Fruit fly (Drosophila melanogaster) whole organism, pupa: ENCODE measurements around the gene CG9920.

Experiments used
- CG10348 ChIP-seq: fragments of 200-800 bp; sonication (Bioruptor generic); IDR thresholded peaks from 2 replicates; pipeline ENCODE4 v1.3.6; 2022; ENCODE audit warnings: missing biosample characterization, missing genetic modification characterization
- CG12605 ChIP-seq: fragments of 200-800 bp; sonication (Bioruptor generic); IDR thresholded peaks from 2 replicates; pipeline ENCODE4 v1.3.6; 2022; ENCODE audit warnings: missing biosample characterization, missing genetic modification characterization
- CG13204 ChIP-seq: fragments of 200-800 bp; sonication (Bioruptor generic); optimal IDR thresholded peaks from 2 replicates; lab custom pipeline; 2018; ENCODE audit warnings: missing biosample characterization, mild to moderate bottlenecking, missing genetic modification characterization, moderate library complexity
- CG14655 ChIP-seq: fragments of 200-800 bp; sonication (Bioruptor generic); optimal IDR thresholded peaks from 3 replicates; lab custom pipeline; 2017; ENCODE audit warnings: mild to moderate bottlenecking, missing biosample characterization, missing genetic modification reagents, missing genetic modification characterization
- CG15710 ChIP-seq: fragments of 200-800 bp; sonication (Bioruptor generic); optimal IDR thresholded peaks from 2 replicates; lab custom pipeline; 2018; ENCODE audit warnings: missing biosample characterization, mild to moderate bottlenecking, missing genetic modification characterization, moderate library complexity
- CG17806 ChIP-seq: fragments of 200-800 bp; sonication (Bioruptor generic); optimal IDR thresholded peaks from 2 replicates; lab custom pipeline; 2018; ENCODE audit warnings: missing biosample characterization, mild to moderate bottlenecking, missing genetic modification characterization, moderate library complexity
- CG32121 ChIP-seq: fragments of 200-800 bp; sonication (Bioruptor generic); IDR thresholded peaks from 2 replicates; pipeline ENCODE4 v1.3.6; 2022; ENCODE audit warnings: missing biosample characterization, missing genetic modification characterization
- CG34367 ChIP-seq: fragments of 200-800 bp; sonication (Bioruptor generic); optimal IDR thresholded peaks from 2 replicates; lab custom pipeline; 2018; ENCODE audit warnings: missing biosample characterization, mild to moderate bottlenecking, missing genetic modification characterization
- CG4496 ChIP-seq: fragments of 200-800 bp; sonication (Bioruptor generic); IDR thresholded peaks from 3 replicates; pipeline ENCODE4 v1.3.6; 2022; ENCODE audit warnings: missing biosample characterization, missing genetic modification characterization
- CG8159 ChIP-seq: fragments of 200-800 bp; sonication (Bioruptor generic); optimal IDR thresholded peaks from 3 replicates; lab custom pipeline; 2018; ENCODE audit warnings: missing biosample characterization, mild to moderate bottlenecking, missing genetic modification characterization, moderate library complexity
- CG8301 ChIP-seq: fragments of 200-800 bp; sonication (Bioruptor generic); optimal IDR thresholded peaks from 2 replicates; lab custom pipeline; 2018; ENCODE audit warnings: missing biosample characterization, mild to moderate bottlenecking, missing genetic modification characterization
- CG9948 ChIP-seq: fragments of 200-800 bp; sonication (Bioruptor generic); optimal IDR thresholded peaks from 2 replicates; lab custom pipeline; 2018; ENCODE audit warnings: missing biosample characterization, mild to moderate bottlenecking, missing genetic modification characterization, moderate library complexity
- D1 ChIP-seq: fragments of 200-800 bp; sonication (Bioruptor generic); optimal IDR thresholded peaks from 2 replicates; lab custom pipeline; 2018; ENCODE audit warnings: missing biosample characterization, mild to moderate bottlenecking, missing genetic modification characterization, moderate library complexity
- EcR ChIP-seq: fragments of 200-800 bp; sonication (Bioruptor generic); optimal IDR thresholded peaks from 3 replicates; lab custom pipeline; 2019; ENCODE audit warnings: missing biosample characterization, missing genetic modification characterization, mild to moderate bottlenecking, moderate library complexity, missing genetic modification reagents
- Ets98B ChIP-seq: fragments of 200-800 bp; sonication (Bioruptor generic); IDR thresholded peaks from 2 replicates; pipeline ENCODE4 v1.3.6; 2022; ENCODE audit warnings: missing biosample characterization, missing genetic modification characterization
- Pif1A ChIP-seq: fragments of 200-800 bp; sonication (Bioruptor generic); optimal IDR thresholded peaks from 3 replicates; lab custom pipeline; 2016; ENCODE audit warnings: missing biosample characterization, missing genetic modification characterization
- Pif1B ChIP-seq: fragments of 200-800 bp; sonication (Bioruptor generic); optimal IDR thresholded peaks from 3 replicates; lab custom pipeline; 2016; ENCODE audit warnings: missing biosample characterization, missing genetic modification characterization
- Snoo ChIP-seq: fragments of 200-800 bp; sonication (Bioruptor generic); optimal IDR thresholded peaks from 3 replicates; lab custom pipeline; 2017; ENCODE audit warnings: missing biosample characterization, mild to moderate bottlenecking, missing genetic modification characterization, inconsistent platforms
- fd96Ca ChIP-seq: fragments of 200-800 bp; sonication (Bioruptor generic); IDR thresholded peaks from 3 replicates; pipeline ENCODE4 v1.3.6; 2022; ENCODE audit warnings: missing biosample characterization, missing genetic modification characterization
- gl ChIP-seq: fragments of 200-800 bp; sonication (Bioruptor generic); optimal IDR thresholded peaks from 2 replicates; lab custom pipeline; 2018; ENCODE audit warnings: missing biosample characterization, mild to moderate bottlenecking, missing genetic modification characterization
- rn ChIP-seq: fragments of 200-800 bp; sonication (Bioruptor generic); IDR thresholded peaks from 2 replicates; pipeline ENCODE4 v1.3.6; 2022; ENCODE audit warnings: missing biosample characterization, missing genetic modification characterization

Gene CG9920

DNA sequence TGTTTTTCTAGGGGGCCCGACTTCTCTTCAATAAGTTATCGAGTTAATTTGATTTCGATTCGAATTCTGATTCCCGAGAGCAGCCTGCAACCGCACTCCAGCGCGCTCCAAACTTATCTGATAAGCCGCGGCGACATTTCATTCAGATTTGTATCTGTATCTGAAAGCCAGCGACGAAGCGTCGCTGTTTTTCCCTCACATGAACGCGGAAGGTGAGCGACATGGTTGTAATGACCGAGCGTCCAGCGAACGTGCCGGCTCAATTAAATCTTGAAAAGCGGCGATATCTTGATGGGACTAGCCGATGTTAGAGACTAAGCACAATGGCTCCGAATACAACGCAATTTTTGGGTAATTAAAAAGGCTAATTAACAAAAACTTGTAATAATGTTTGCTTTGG, 5.1 kb upstream of the CG9920 start, which contains the start of gene PK1-R:
PK1-R (minus strand) TSS at position 101 of the 400 bp plus-strand sequence.
- TF ChIP-seq Pif1B (no peak), CG15710 (tag; lab: Kevin White, UChicago) (no peak), Ets98B (no peak), CG9948 (no peak), rn (no peak), EcR (GFP tag; lab: Kevin White, UChicago) (no peak), fd96Ca (GFP tag; lab: Robert Waterston, UW) (no peak), CG12605 (GFP tag; lab: Robert Waterston, UW) (no peak), CG8159 (tag; lab: Kevin White, UChicago) (no peak), CG10348 (GFP tag; lab: Robert Waterston, UW) (no peak), CG32121 (GFP tag; lab: Robert Waterston, UW) (no peak), CG17806 (tag; lab: Kevin White, UChicago) (no peak), CG8301 (tag; lab: Kevin White, UChicago) (no peak), D1 (tag; lab: Kevin White, UChicago) (no peak), Pif1A (GFP tag; lab: Kevin White, UChicago) (no peak), CG34367 (tag; lab: Kevin White, UChicago) (no peak), Snoo (tag; lab: Kevin White, UChicago) (no peak), CG14655 (GFP tag; lab: Kevin White, UChicago) (no peak)

DNA sequence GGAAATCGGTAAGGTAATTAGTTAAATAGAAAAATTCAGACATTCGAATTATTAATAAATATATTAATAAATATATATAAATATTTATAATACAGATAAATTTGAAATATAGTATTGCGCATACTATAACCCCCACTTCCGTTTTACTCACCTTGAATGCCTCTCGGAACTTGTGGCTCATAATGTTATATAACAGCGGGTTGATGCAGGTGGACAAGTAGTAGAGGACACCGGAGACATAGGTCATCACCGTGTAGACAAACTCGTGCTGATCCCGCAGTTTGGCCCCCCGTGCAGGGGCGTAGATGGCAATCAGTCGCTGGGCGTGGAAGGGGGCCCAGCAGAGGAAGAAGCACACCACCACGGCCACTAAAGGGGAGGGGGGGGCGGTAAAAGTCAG, 3.1 kb upstream of the CG9920 start:
- TF ChIP-seq D1 (tag; lab: Kevin White, UChicago) (no peak), Ets98B (no peak)

DNA sequence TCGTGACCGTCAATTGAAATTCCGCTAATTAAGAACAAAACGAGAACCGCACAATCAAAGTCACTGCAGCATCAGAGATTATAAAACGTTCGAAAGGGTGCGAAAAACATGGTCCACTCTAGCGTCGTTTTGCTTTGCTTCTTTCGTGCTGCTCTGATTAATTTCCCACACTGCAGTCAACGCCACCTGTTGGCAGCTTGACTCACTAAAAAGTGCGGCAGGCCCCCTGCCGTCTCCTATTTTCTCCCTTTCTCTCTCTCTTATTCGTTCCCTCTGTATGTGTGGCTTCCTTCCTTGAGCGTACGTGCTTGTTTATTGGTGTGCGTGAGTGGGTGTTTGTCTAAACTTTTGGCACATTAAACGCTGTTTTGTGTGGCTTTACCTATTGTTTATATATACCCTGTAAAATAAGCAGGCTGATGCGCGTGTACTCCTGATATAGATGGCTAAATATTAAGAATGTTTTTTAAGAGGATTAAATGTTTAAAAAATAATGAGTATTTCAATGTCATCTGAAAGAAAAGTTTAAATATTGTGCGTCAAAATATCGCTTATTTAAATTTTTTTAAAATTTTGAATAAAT, 738 bp upstream of the CG9920 start:
- TF ChIP-seq CG9948 (no peak), CG34367 (tag; lab: Kevin White, UChicago) (no peak), gl (tag; lab: Kevin White, UChicago) (no peak), Snoo (tag; lab: Kevin White, UChicago) (no peak), CG14655 (GFP tag; lab: Kevin White, UChicago) (no peak), D1 (tag; lab: Kevin White, UChicago) (no peak), rn (no peak), CG32121 (GFP tag; lab: Robert Waterston, UW) (0 out of 2 replicates have a peak, but pooled peaks have one; percentile 27), CG8159 (tag; lab: Kevin White, UChicago) (peak; percentile 82), CG10348 (GFP tag; lab: Robert Waterston, UW) (no peak), Ets98B (0 out of 2 replicates have a peak, but pooled peaks have one; percentile 18), fd96Ca (GFP tag; lab: Robert Waterston, UW) (no peak; the same call in 2 of the 3 replicates), CG4496 (GFP tag; lab: Robert Waterston, UW) (peak; percentile 60), CG12605 (GFP tag; lab: Robert Waterston, UW) (no peak), CG15710 (tag; lab: Kevin White, UChicago) (no peak), CG17806 (tag; lab: Kevin White, UChicago) (no peak), Pif1A (GFP tag; lab: Kevin White, UChicago) (no peak)
- TF ChIP-seq, all 21 proteins: peak for 4

DNA sequence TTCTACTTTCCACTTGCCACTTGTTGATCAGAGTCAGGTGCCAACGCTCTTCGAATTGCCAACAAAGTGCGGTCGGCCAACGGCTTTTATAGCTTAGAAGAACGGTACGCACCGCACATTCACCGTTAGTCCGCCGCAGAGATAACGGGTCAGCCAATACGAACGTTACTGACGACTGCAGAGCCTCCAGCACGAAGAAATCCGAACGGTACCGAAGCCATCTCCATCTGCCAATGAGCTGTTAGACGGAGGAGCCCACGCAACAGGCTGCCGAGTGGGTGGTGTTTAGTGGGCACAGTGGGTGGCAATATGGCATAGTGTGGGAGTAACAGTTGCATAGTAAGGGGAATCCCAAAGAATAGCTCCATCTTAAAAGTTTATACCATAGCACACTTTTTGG, 1.1 kb downstream of the CG9920 start, which contains the start of gene CCHa1:
CCHa1 (minus strand) TSS at position 44 of the 400 bp plus-strand sequence.
- TF ChIP-seq CG12605 (GFP tag; lab: Robert Waterston, UW), result 0 out of 2 replicates have a peak, but pooled peaks have one; percentile 19
- TF ChIP-seq CG4496 (GFP tag; lab: Robert Waterston, UW), result no peak

DNA sequence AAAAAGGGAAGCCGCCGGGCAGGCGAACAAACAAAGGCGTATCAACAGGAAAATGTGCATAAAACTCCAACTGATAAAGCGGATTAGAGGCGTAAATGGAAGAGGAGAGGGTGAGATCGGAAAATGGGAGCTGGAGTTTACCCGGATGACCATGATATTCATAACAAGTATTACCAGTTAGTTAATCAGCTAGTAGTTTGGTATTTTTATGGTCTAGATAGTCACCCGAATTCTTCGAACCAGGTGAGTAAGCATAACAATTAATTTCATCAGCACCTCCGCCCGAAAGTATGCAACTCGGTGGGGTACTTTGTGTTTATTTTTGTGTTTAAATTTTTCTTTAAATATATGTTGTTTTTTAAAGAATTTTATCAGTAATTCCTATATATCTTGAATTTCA, 2.0 kb downstream of the CG9920 start:
- TF ChIP-seq CG9948, result no peak
- no peak for TF ChIP-seq EcR (GFP tag; lab: Kevin White, UChicago)
- TF ChIP-seq CG14655 (GFP tag; lab: Kevin White, UChicago), result no peak

DNA sequence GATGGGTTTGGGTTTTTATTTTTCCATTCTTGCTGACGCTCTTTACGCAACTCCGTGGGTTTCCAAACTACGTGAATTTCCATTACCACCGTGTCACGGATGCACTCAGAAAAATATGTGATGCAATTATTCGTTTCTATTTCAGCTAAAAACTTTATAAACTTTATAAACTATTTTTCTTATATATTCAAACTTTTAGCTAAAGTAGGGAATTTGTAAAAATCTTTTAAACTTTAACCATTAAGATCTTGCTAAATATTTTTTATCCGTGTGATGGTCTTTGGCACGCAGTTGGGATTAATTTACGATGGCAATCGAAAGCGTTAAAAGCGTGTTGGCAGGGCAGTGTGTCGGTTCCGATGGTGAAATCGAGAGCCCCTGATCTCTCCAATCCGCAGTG, 2.5 kb downstream of the CG9920 start:
- no peak for TF ChIP-seq Pif1B
- no peak for TF ChIP-seq CG15710 (tag; lab: Kevin White, UChicago)
- no peak for TF ChIP-seq CG10348 (GFP tag; lab: Robert Waterston, UW)
- TF ChIP-seq gl (tag; lab: Kevin White, UChicago), result no peak

DNA sequence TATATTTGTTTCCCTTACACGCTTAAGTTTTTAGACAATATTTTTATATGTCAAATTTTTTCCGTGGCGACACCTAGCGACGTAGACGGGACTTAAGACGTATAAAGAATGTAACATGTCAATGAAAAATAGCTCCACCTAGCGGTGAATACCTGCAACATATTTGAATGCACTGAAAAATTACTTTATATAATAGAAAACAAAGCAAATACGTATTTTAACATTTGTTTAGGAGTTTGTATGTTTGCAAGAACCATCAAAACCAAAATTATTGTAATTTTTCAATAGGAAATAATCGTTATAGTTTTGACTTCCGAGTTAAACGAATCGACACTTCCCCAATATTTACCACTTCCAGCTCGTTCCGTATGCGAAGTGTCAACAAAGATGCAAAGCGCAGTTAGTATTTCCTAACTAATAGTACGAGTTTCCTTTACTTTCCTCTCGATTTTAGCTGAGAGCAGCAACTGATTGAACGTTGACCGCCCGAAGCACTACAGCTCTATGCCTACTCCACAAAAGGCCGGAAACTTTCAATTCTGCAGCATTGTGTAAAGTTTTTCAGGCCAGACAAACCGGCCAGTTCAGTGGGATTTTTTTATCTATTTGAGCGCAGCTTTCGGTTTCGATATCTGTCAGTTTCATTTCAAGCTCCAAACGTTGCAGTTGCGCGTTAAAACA, 8.9 kb downstream of the CG9920 start, which contains the start of gene Npc2b:
Npc2b (plus strand) TSS at position 631 of the 681 bp plus-strand sequence.
- TF ChIP-seq gl (tag; lab: Kevin White, UChicago) (no peak), CG8159 (tag; lab: Kevin White, UChicago) (peak; percentile 40), Pif1A (GFP tag; lab: Kevin White, UChicago) (peak; percentile 34), CG17806 (tag; lab: Kevin White, UChicago) (peak; percentile 52), CG8301 (tag; lab: Kevin White, UChicago) (peak; percentile 60), rn (no peak), CG13204 (no peak), Pif1B (peak; percentile 30), Ets98B (no peak), CG4496 (GFP tag; lab: Robert Waterston, UW) (no peak), CG10348 (GFP tag; lab: Robert Waterston, UW) (no peak), CG34367 (tag; lab: Kevin White, UChicago) (peak; percentile 24), CG12605 (GFP tag; lab: Robert Waterston, UW) (no peak), CG32121 (GFP tag; lab: Robert Waterston, UW) (no peak), EcR (GFP tag; lab: Kevin White, UChicago) (no peak), fd96Ca (GFP tag; lab: Robert Waterston, UW) (no peak), CG9948 (peak; percentile 22), CG15710 (tag; lab: Kevin White, UChicago) (no peak), D1 (tag; lab: Kevin White, UChicago) (peak; percentile 75), CG14655 (GFP tag; lab: Kevin White, UChicago) (peak; percentile 36), Snoo (tag; lab: Kevin White, UChicago) (peak; percentile 15)
- TF ChIP-seq, all 21 proteins: peak for 10
